Fruit fly (Drosophila melanogaster) whole organism, embryonic: ENCODE data around the gene pyd.
A peak's percentile ranks its signal among the peaks of the same experiment; 100 is the strongest.

Source experiments
- B-H1 ChIP-seq: fragments of 200-800 bp; sonication (Bioruptor generic); IDR thresholded peaks from 3 replicates; pipeline ENCODE4 v1.3.6; 2022; ENCODE audit warnings: missing biosample characterization, missing genetic modification characterization
- Bdp1 ChIP-seq: fragments of 200-800 bp; sonication (Bioruptor generic); optimal IDR thresholded peaks from 3 replicates; lab custom pipeline; 2016; ENCODE audit warnings: missing biosample characterization, missing genetic modification characterization
- CG10543 ChIP-seq: fragments of 200-800 bp; sonication (Bioruptor generic); optimal IDR thresholded peaks from 3 replicates; lab custom pipeline; 2017; ENCODE audit warnings: missing biosample characterization, mild to moderate bottlenecking, missing genetic modification characterization, moderate library complexity
- CG12299 ChIP-seq: fragments of 200-800 bp; sonication (Bioruptor generic); optimal IDR thresholded peaks from 2 replicates; lab custom pipeline; 2018; ENCODE audit warnings: missing biosample characterization, mild to moderate bottlenecking, missing genetic modification characterization
- CG12769 ChIP-seq: fragments of 200-800 bp; sonication (Bioruptor generic); optimal IDR thresholded peaks from 2 replicates; lab custom pipeline; 2019; ENCODE audit warnings: missing biosample characterization, mild to moderate bottlenecking, missing genetic modification characterization, moderate library complexity
- CG13296 ChIP-seq: fragments of 200-800 bp; sonication (Bioruptor generic); optimal IDR thresholded peaks from 3 replicates; lab custom pipeline; 2018; ENCODE audit warnings: missing biosample characterization, mild to moderate bottlenecking, missing genetic modification characterization
- CG1603 ChIP-seq: fragments of 200-800 bp; sonication (Bioruptor generic); optimal IDR thresholded peaks from 2 replicates; lab custom pipeline; 2019; ENCODE audit warnings: missing biosample characterization, mild to moderate bottlenecking, missing genetic modification characterization, moderate library complexity
- CG16779 ChIP-seq: fragments of 200-800 bp; sonication (Bioruptor generic); IDR thresholded peaks from 2 replicates; pipeline ENCODE4 v1.3.6; 2022; ENCODE audit warnings: missing biosample characterization, missing genetic modification characterization
- CG17361 ChIP-seq: fragments of 200-800 bp; sonication (Bioruptor generic); IDR thresholded peaks from 3 replicates; pipeline ENCODE4 v1.3.6; 2022; ENCODE audit warnings: missing biosample characterization, missing genetic modification characterization
- CG1832 ChIP-seq: fragments of 200-800 bp; sonication (Bioruptor generic); optimal IDR thresholded peaks from 2 replicates; lab custom pipeline; 2017; ENCODE audit warnings: missing biosample characterization, mild to moderate bottlenecking, missing genetic modification characterization, inconsistent platforms
- CG2889 ChIP-seq: fragments of 200-800 bp; sonication (Bioruptor generic); IDR thresholded peaks from 3 replicates; pipeline ENCODE4 v1.3.6; 2022; ENCODE audit warnings: missing biosample characterization, missing genetic modification characterization
- CG31441 ChIP-seq: fragments of 200-800 bp; sonication (Bioruptor generic); IDR thresholded peaks from 2 replicates; pipeline ENCODE4 v1.3.6; 2022; ENCODE audit warnings: missing biosample characterization, missing genetic modification characterization
- CG3838 ChIP-seq: fragments of 200-800 bp; sonication (Bioruptor generic); optimal IDR thresholded peaks from 3 replicates; lab custom pipeline; 2016; ENCODE audit warnings: missing biosample characterization, missing genetic modification characterization
- CG4360 ChIP-seq: fragments of 200-800 bp; sonication (Bioruptor generic); IDR thresholded peaks from 2 replicates; pipeline ENCODE4 v1.3.6; 2022; ENCODE audit warnings: missing biosample characterization, missing genetic modification characterization
- CG8388 ChIP-seq: fragments of 200-800 bp; sonication (Bioruptor generic); optimal IDR thresholded peaks from 2 replicates; lab custom pipeline; 2019; ENCODE audit warnings: missing biosample characterization, mild to moderate bottlenecking, missing genetic modification characterization, moderate library complexity
- CoRest ChIP-seq: fragments of 200-800 bp; sonication (Bioruptor generic); optimal IDR thresholded peaks from 3 replicates; lab custom pipeline; 2018; ENCODE audit warnings: missing biosample characterization, mild to moderate bottlenecking, missing genetic modification characterization, moderate library complexity
- Dip2 ChIP-seq: fragments of 200-800 bp; sonication (Bioruptor generic); IDR thresholded peaks from 2 replicates; pipeline ENCODE4 v1.3.6; 2022; ENCODE audit warnings: missing biosample characterization, missing genetic modification characterization
- Dp ChIP-seq: fragments of 200-800 bp; sonication (Bioruptor generic); optimal IDR thresholded peaks from 2 replicates; lab custom pipeline; 2018; ENCODE audit warnings: missing biosample characterization, mild to moderate bottlenecking, missing genetic modification characterization, moderate library complexity
- Eip74EF ChIP-seq, 2 experiments: fragments of 200-800 bp in 1 of 2; fragments of >200 bp in 1 of 2; sonication (Bioruptor generic) in 1 of 2; optimal IDR thresholded peaks; 2 replicates each; lab custom pipeline; 2017 to 2019; ENCODE audit warnings: missing biosample characterization in 2 of 2, missing genetic modification characterization in 2 of 2, mild to moderate bottlenecking in 1 of 2, moderate library complexity in 1 of 2
- Gug ChIP-seq: fragments of 200-800 bp; sonication (Bioruptor generic); IDR thresholded peaks from 4 replicates; pipeline ENCODE4 v1.3.6; 2022; ENCODE audit warnings: missing biosample characterization, missing genetic modification characterization
- Hand ChIP-seq: fragments of 200-800 bp; sonication (Bioruptor generic); optimal IDR thresholded peaks from 2 replicates; lab custom pipeline; 2017; ENCODE audit warnings: mild to moderate bottlenecking, missing biosample characterization, missing genetic modification reagents, missing genetic modification characterization
- Hr51 ChIP-seq, 2 experiments: fragments of 200-800 bp; sonication (Bioruptor generic); optimal IDR thresholded peaks; 2 replicates in 1 of 2; 3 replicates in 1 of 2; lab custom pipeline; 2016 to 2018; ENCODE audit warnings: missing biosample characterization in 2 of 2, missing genetic modification characterization in 2 of 2, mild to moderate bottlenecking in 1 of 2, moderate library complexity in 1 of 2
- Lhr ChIP-seq: fragments of 200-800 bp; sonication (Bioruptor generic); optimal IDR thresholded peaks from 3 replicates; lab custom pipeline; 2017; ENCODE audit warnings: mild to moderate bottlenecking, missing biosample characterization, missing genetic modification reagents, missing genetic modification characterization
- MBD-R2 ChIP-seq: fragments of 200-800 bp; sonication (Bioruptor generic); IDR thresholded peaks from 2 replicates; pipeline ENCODE4 v1.3.6; 2022; ENCODE audit warnings: missing biosample characterization, missing genetic modification characterization
- NK7.1 ChIP-seq: fragments of 200-800 bp; sonication (Bioruptor generic); optimal IDR thresholded peaks from 3 replicates; lab custom pipeline; 2016; ENCODE audit warnings: missing biosample characterization, missing genetic modification characterization
- Nf-YA ChIP-seq: fragments of 200-800 bp; sonication (Bioruptor generic); IDR thresholded peaks from 2 replicates; pipeline ENCODE4 v1.3.6; 2022; ENCODE audit warnings: missing biosample characterization, missing genetic modification characterization
- Nf-YC ChIP-seq: fragments of 200-800 bp; optimal IDR thresholded peaks from 3 replicates; lab custom pipeline; 2019; ENCODE audit warnings: missing biosample characterization, mild to moderate bottlenecking, missing genetic modification characterization, moderate library complexity
- Pdp1 ChIP-seq, 2 experiments: fragments of 200-800 bp; sonication (Bioruptor generic); optimal IDR thresholded peaks; 3 replicates each; lab custom pipeline; 2016; ENCODE audit warnings: missing biosample characterization in 2 of 2, missing genetic modification characterization in 2 of 2, mild to moderate bottlenecking in 1 of 2, moderate library complexity in 1 of 2
- Sin3A ChIP-seq: fragments of >200 bp; optimal IDR thresholded peaks from 2 replicates; lab custom pipeline; 2018
- Ssrp ChIP-seq: fragments of 200-800 bp; sonication (Bioruptor generic); optimal IDR thresholded peaks from 2 replicates; lab custom pipeline; 2018; ENCODE audit warnings: missing biosample characterization, mild to moderate bottlenecking, missing genetic modification characterization, moderate library complexity
- bigmax ChIP-seq: fragments of 200-800 bp; sonication (Bioruptor generic); optimal IDR thresholded peaks from 2 replicates; lab custom pipeline; 2018; ENCODE audit warnings: missing biosample characterization, mild to moderate bottlenecking, missing genetic modification characterization
- bowl ChIP-seq: fragments of 200-800 bp; sonication (Bioruptor generic); IDR thresholded peaks from 2 replicates; pipeline ENCODE4 v1.3.6; 2022; ENCODE audit warnings: missing biosample characterization, missing genetic modification characterization
- dpn ChIP-seq, 2 experiments: fragments of 200-800 bp; sonication (Bioruptor generic); optimal IDR thresholded peaks; 3 replicates each; lab custom pipeline; 2016; ENCODE audit warnings: missing biosample characterization in 2 of 2, missing genetic modification characterization in 2 of 2
- esg ChIP-seq: fragments of 200-800 bp; sonication (Bioruptor generic); conservative IDR thresholded peaks from 2 replicates; pipeline ENCODE4 v1.3.6; 2022; ENCODE audit warnings: missing biosample characterization, missing genetic modification characterization
- eyg ChIP-seq: fragments of 200-800 bp; sonication (Bioruptor generic); optimal IDR thresholded peaks from 3 replicates; lab custom pipeline; 2016; ENCODE audit warnings: missing biosample characterization, missing genetic modification characterization
- gfzf ChIP-seq: fragments of 200-800 bp; sonication (Bioruptor generic); optimal IDR thresholded peaks from 2 replicates; lab custom pipeline; 2016; ENCODE audit warnings: missing biosample characterization, mild to moderate bottlenecking, missing genetic modification characterization, moderate library complexity
- grn ChIP-seq: fragments of 200-800 bp; sonication (Bioruptor generic); optimal IDR thresholded peaks from 3 replicates; lab custom pipeline; 2017; ENCODE audit warnings: missing biosample characterization, missing genetic modification characterization
- h ChIP-seq: fragments of >200 bp; optimal IDR thresholded peaks from 2 replicates; lab custom pipeline; 2017
- insv ChIP-seq, 2 experiments: fragments of 200-800 bp; sonication (Bioruptor generic); optimal IDR thresholded peaks; 3 replicates each; lab custom pipeline; 2016 to 2018; ENCODE audit warnings: missing biosample characterization in 2 of 2, missing genetic modification characterization in 2 of 2
- jumu ChIP-seq: fragments of 200-800 bp; sonication (Bioruptor generic); optimal IDR thresholded peaks from 3 replicates; lab custom pipeline; 2016; ENCODE audit warnings: missing biosample characterization, missing genetic modification characterization
- kah ChIP-seq: fragments of 200-800 bp; sonication (Bioruptor generic); optimal IDR thresholded peaks from 2 replicates; lab custom pipeline; 2018; ENCODE audit warnings: missing biosample characterization, mild to moderate bottlenecking, missing genetic modification characterization
- mam ChIP-seq: fragments of 200-800 bp; sonication (Bioruptor generic); optimal IDR thresholded peaks from 3 replicates; lab custom pipeline; 2016; ENCODE audit warnings: missing biosample characterization, missing genetic modification characterization
- oc ChIP-seq: fragments of 200-800 bp; sonication (Bioruptor generic); optimal IDR thresholded peaks from 2 replicates; lab custom pipeline; 2018; ENCODE audit warnings: missing biosample characterization, mild to moderate bottlenecking, missing genetic modification characterization, moderate library complexity
- pita ChIP-seq: fragments of 200-800 bp; sonication (Bioruptor generic); optimal IDR thresholded peaks from 2 replicates; lab custom pipeline; 2017; ENCODE audit warnings: missing biosample characterization, mild to moderate bottlenecking, missing genetic modification characterization
- repo ChIP-seq: fragments of 200-800 bp; sonication (Bioruptor generic); optimal IDR thresholded peaks from 2 replicates; lab custom pipeline; 2016; ENCODE audit warnings: missing biosample characterization, missing genetic modification characterization
- sob ChIP-seq: fragments of 200-800 bp; sonication (Bioruptor generic); IDR thresholded peaks from 2 replicates; pipeline ENCODE4 v1.3.6; 2022; ENCODE audit warnings: missing biosample characterization, missing genetic modification characterization
- zen ChIP-seq: fragments of 200-800 bp; sonication (Bioruptor generic); optimal IDR thresholded peaks from 3 replicates; lab custom pipeline; 2018; ENCODE audit warnings: missing biosample characterization, mild to moderate bottlenecking, missing genetic modification characterization, moderate library complexity
- zen2 ChIP-seq: fragments of 200-800 bp; sonication (Bioruptor generic); IDR thresholded peaks from 3 replicates; pipeline ENCODE4 v1.3.6; 2022; ENCODE audit warnings: missing biosample characterization, missing genetic modification characterization; ENCODE audit not compliant: partially characterized antibody
- zf30C ChIP-seq: fragments of 200-800 bp; sonication (Bioruptor generic); optimal IDR thresholded peaks from 3 replicates; lab custom pipeline; 2018; ENCODE audit warnings: missing biosample characterization, mild to moderate bottlenecking, missing genetic modification characterization

The pyd gene

dm6 chr3R:8979850-8980775, 48.4 kb upstream of the pyd start (continued):
- no peak for TF ChIP-seq CG16779 (GFP tag; lab: Robert Waterston, UW)
- TF ChIP-seq Sin3A: no peak
- TF ChIP-seq Nf-YA: no peak
- TF ChIP-seq Gug (GFP tag; lab: Robert Waterston, UW): no peak
- no peak for TF ChIP-seq zf30C
- no peak for TF ChIP-seq pita (GFP tag; lab: Kevin White, UChicago)
- peak; percentile 24 for TF ChIP-seq CoRest
- TF ChIP-seq CG1603 (tag; lab: Kevin White, UChicago): peak; percentile 32
- peak in 1 of 2 experiments; percentile 22 for TF ChIP-seq Eip74EF (GFP tag; optimal IDR thresholded peaks at IDR 0.05; lab: Kevin White, UChicago)
- TF ChIP-seq CG8388 (GFP tag; lab: Kevin White, UChicago): no peak
- TF ChIP-seq Pdp1 (GFP tag; optimal IDR thresholded peaks at IDR 0.05; lab: Kevin White, UChicago): peak in 1 of 2 experiments; percentile 41
- no peak for TF ChIP-seq zen2 (GFP tag; lab: Robert Waterston, UW)
- TF ChIP-seq bowl (GFP tag; lab: Robert Waterston, UW): no peak
- peak; percentile 6 for TF ChIP-seq CG12769 (tag; lab: Kevin White, UChicago)
- TF ChIP-seq oc (tag; lab: Kevin White, UChicago): no peak
- TF ChIP-seq kah (GFP tag; lab: Kevin White, UChicago): no peak
- no peak for TF ChIP-seq repo
- no peak for TF ChIP-seq bigmax (GFP tag; lab: Kevin White, UChicago)
- peak; percentile 35; the same call in 1 of the 3 replicates for TF ChIP-seq CG17361 (GFP tag; lab: Robert Waterston, UW)
- no peak for TF ChIP-seq esg (GFP tag; lab: Robert Waterston, UW)
- TF ChIP-seq insv (GFP tag; optimal IDR thresholded peaks at IDR 0.05; lab: Kevin White, UChicago): peak in 1 of 2 experiments; percentile 3
- 0 out of 3 replicates have a peak, but pooled peaks have one; percentile 12 for TF ChIP-seq B-H1 (GFP tag; lab: Robert Waterston, UW)
- TF ChIP-seq jumu (GFP tag; lab: Kevin White, UChicago): no peak
- no peak for TF ChIP-seq CG13296 (GFP tag; lab: Kevin White, UChicago)
- no peak for TF ChIP-seq Dip2 (GFP tag; lab: Robert Waterston, UW)
- no peak for TF ChIP-seq CG1832 (GFP tag; lab: Kevin White, UChicago)
- no peak for TF ChIP-seq mam (GFP tag; lab: Kevin White, UChicago)
- no peak for TF ChIP-seq Hand (GFP tag; lab: Kevin White, UChicago)
- peak; percentile 97 for TF ChIP-seq Dp (GFP tag; lab: Kevin White, UChicago)
- TF ChIP-seq CG3838 (GFP tag; lab: Kevin White, UChicago): no peak
- TF ChIP-seq zen (tag; lab: Kevin White, UChicago): peak; percentile 37
- no peak for TF ChIP-seq Bdp1
- no peak for TF ChIP-seq eyg (GFP tag; lab: Kevin White, UChicago)
- TF ChIP-seq Ssrp (tag; lab: Kevin White, UChicago): no peak
- TF ChIP-seq dpn (GFP tag; optimal IDR thresholded peaks at IDR 0.05; lab: Kevin White, UChicago): peak in 1 of 2 experiments; percentile 28
- no peak for TF ChIP-seq CG10543
- TF ChIP-seq Lhr (GFP tag; lab: Kevin White, UChicago): peak; percentile 45
- TF ChIP-seq CG2889 (GFP tag; lab: Robert Waterston, UW): no peak
- TF ChIP-seq grn (GFP tag; lab: Kevin White, UChicago): no peak
- TF ChIP-seq NK7.1 (GFP tag; lab: Kevin White, UChicago): peak; percentile 10
- no peak for TF ChIP-seq CG4360 (GFP tag; lab: Robert Waterston, UW)
- peak in 1 of 2 experiments; percentile 10 for TF ChIP-seq Hr51 (GFP tag; optimal IDR thresholded peaks at IDR 0.05; lab: Kevin White, UChicago)
- no peak for TF ChIP-seq MBD-R2
- TF ChIP-seq CG31441 (GFP tag; lab: Robert Waterston, UW): no peak
- no peak for TF ChIP-seq h (lab: Kevin White, UChicago)
- TF ChIP-seq Nf-YC (tag; lab: Kevin White, UChicago): peak; percentile 38
- TF ChIP-seq sob (GFP tag; lab: Robert Waterston, UW): no peak
- TF ChIP-seq CG12299 (tag; lab: Kevin White, UChicago): no peak
- TF ChIP-seq gfzf (GFP tag; lab: Kevin White, UChicago): no peak
